Fruit fly (Drosophila melanogaster): Measurements from ENCODE around the gene CG42831.

dm6 chr3L:10812903-10813302, 1.7 kb upstream of the CG42831 start:
- no peak for TF ChIP-seq CG9705 (GFP tag; optimal IDR thresholded peaks at IDR 0.05)
- TF ChIP-seq usp (GFP tag; optimal IDR thresholded peaks at IDR 0.05): no peak
- no peak for TF ChIP-seq pan (optimal IDR thresholded peaks at IDR 0.05)
- TF ChIP-seq Hnf4 (GFP tag; optimal IDR thresholded peaks at IDR 0.05): no peak
- no peak for TF ChIP-seq foxo (GFP tag; optimal IDR thresholded peaks at IDR 0.05)
- no peak for TF ChIP-seq Jra (GFP tag; optimal IDR thresholded peaks at IDR 0.05)
- no peak for TF ChIP-seq Dif (GFP tag; optimal IDR thresholded peaks at IDR 0.05; ENCODE audit: partially characterized antibody)
- no peak for TF ChIP-seq dl (GFP tag; optimal IDR thresholded peaks at IDR 0.05; ENCODE audit: insufficient read depth in 1 of 2, partially characterized antibody in 2 of 2)
- TF ChIP-seq psq (GFP tag; optimal IDR thresholded peaks at IDR 0.05): no peak
- no peak for TF ChIP-seq lola (GFP tag; optimal IDR thresholded peaks at IDR 0.05)
- TF ChIP-seq Hr78 (GFP tag; optimal IDR thresholded peaks at IDR 0.05): no peak
- TF ChIP-seq fru (GFP tag; optimal IDR thresholded peaks at IDR 0.05): no peak
- no peak for TF ChIP-seq ey (GFP tag; optimal IDR thresholded peaks at IDR 0.05)
